Fruit fly (Drosophila melanogaster) whole organism, embryonic: ENCODE results near the gene CG9919.

ENCODE experiments used
- Aef1 ChIP-seq: fragments of 200-800 bp; sonication (Bioruptor generic); IDR thresholded peaks from 3 replicates; pipeline ENCODE4 v1.3.6; 2022; ENCODE audit warnings: missing biosample characterization, missing genetic modification characterization
- Atf-2 ChIP-seq: fragments of 200-800 bp; sonication (Bioruptor generic); optimal IDR thresholded peaks from 2 replicates; lab custom pipeline; 2016; ENCODE audit warnings: missing biosample characterization, missing genetic modification characterization
- BEAF-32 ChIP-seq: fragments of 200-800 bp; sonication (Bioruptor generic); optimal IDR thresholded peaks from 3 replicates; lab custom pipeline; 2017; ENCODE audit warnings: missing biosample characterization, missing genetic modification characterization, mild to moderate bottlenecking, moderate library complexity, missing genetic modification reagents
- BtbVII ChIP-seq: fragments of 200-800 bp; sonication (Bioruptor generic); optimal IDR thresholded peaks from 3 replicates; lab custom pipeline; 2017; ENCODE audit warnings: missing biosample characterization, mild to moderate bottlenecking, missing genetic modification characterization
- CG10209 ChIP-seq: fragments of 200-800 bp; sonication (Bioruptor generic); optimal IDR thresholded peaks from 3 replicates; lab custom pipeline; 2017; ENCODE audit warnings: missing biosample characterization, mild to moderate bottlenecking, missing genetic modification characterization, missing genetic modification reagents
- CG10321 ChIP-seq: fragments of 200-800 bp; sonication (Bioruptor generic); IDR thresholded peaks from 2 replicates; pipeline ENCODE4 v1.3.6; 2022; ENCODE audit warnings: missing biosample characterization, missing genetic modification characterization
- CG10543 ChIP-seq: fragments of 200-800 bp; sonication (Bioruptor generic); optimal IDR thresholded peaks from 3 replicates; lab custom pipeline; 2017; ENCODE audit warnings: missing biosample characterization, mild to moderate bottlenecking, missing genetic modification characterization, moderate library complexity
- CG12299 ChIP-seq: fragments of 200-800 bp; sonication (Bioruptor generic); optimal IDR thresholded peaks from 2 replicates; lab custom pipeline; 2018; ENCODE audit warnings: missing biosample characterization, mild to moderate bottlenecking, missing genetic modification characterization
- CG13287 ChIP-seq: fragments of 200-800 bp; sonication (Bioruptor generic); IDR thresholded peaks from 2 replicates; pipeline ENCODE4 v1.3.6; 2022; ENCODE audit warnings: missing biosample characterization, missing genetic modification characterization; ENCODE audit not compliant: partially characterized antibody
- CG14014 ChIP-seq: fragments of 200-800 bp; sonication (Bioruptor generic); IDR thresholded peaks from 2 replicates; pipeline ENCODE4 v1.3.6; 2022; ENCODE audit warnings: missing biosample characterization, missing genetic modification characterization
- CG16815 ChIP-seq: fragments of 200-800 bp; sonication (Bioruptor generic); optimal IDR thresholded peaks from 3 replicates; lab custom pipeline; 2017; ENCODE audit warnings: missing biosample characterization, mild to moderate bottlenecking, missing genetic modification characterization
- CG3065 ChIP-seq: fragments of 200-800 bp; sonication (Bioruptor generic); optimal IDR thresholded peaks from 2 replicates; lab custom pipeline; 2016; ENCODE audit warnings: missing biosample characterization, missing genetic modification characterization
- CG31224 ChIP-seq: fragments of 200-800 bp; sonication (Bioruptor generic); IDR thresholded peaks from 2 replicates; pipeline ENCODE4 v1.3.6; 2022; ENCODE audit warnings: missing biosample characterization, missing genetic modification characterization
- CG31388 ChIP-seq: fragments of 200-800 bp; sonication (Bioruptor generic); optimal IDR thresholded peaks from 2 replicates; lab custom pipeline; 2016; ENCODE audit warnings: missing biosample characterization, missing genetic modification characterization
- CG4820 ChIP-seq: fragments of 200-800 bp; sonication (Bioruptor generic); optimal IDR thresholded peaks from 3 replicates; lab custom pipeline; 2016; ENCODE audit warnings: missing biosample characterization, missing genetic modification characterization
- CG6175 ChIP-seq: fragments of 200-800 bp; sonication (Bioruptor generic); IDR thresholded peaks from 3 replicates; pipeline ENCODE4 v1.3.6; 2022; ENCODE audit warnings: missing biosample characterization, missing genetic modification characterization
- CG8924 ChIP-seq: fragments of 200-800 bp; optimal IDR thresholded peaks from 3 replicates; lab custom pipeline; 2019; ENCODE audit warnings: missing biosample characterization, mild to moderate bottlenecking, missing genetic modification characterization, moderate library complexity
- CG9817 ChIP-seq: fragments of 200-800 bp; sonication (Bioruptor generic); optimal IDR thresholded peaks from 2 replicates; lab custom pipeline; 2018; ENCODE audit warnings: missing biosample characterization, mild to moderate bottlenecking, missing genetic modification characterization, moderate library complexity
- CTCF ChIP-seq: fragments of 200-800 bp; sonication (Bioruptor generic); optimal IDR thresholded peaks from 2 replicates; lab custom pipeline; 2017; ENCODE audit warnings: missing biosample characterization, mild to moderate bottlenecking, missing genetic modification characterization, moderate library complexity
- Gug ChIP-seq: fragments of 200-800 bp; sonication (Bioruptor generic); IDR thresholded peaks from 4 replicates; pipeline ENCODE4 v1.3.6; 2022; ENCODE audit warnings: missing biosample characterization, missing genetic modification characterization
- HLH3B ChIP-seq: fragments of 200-800 bp; sonication (Bioruptor generic); IDR thresholded peaks from 2 replicates; pipeline ENCODE4 v1.3.6; 2022; ENCODE audit warnings: missing biosample characterization, missing genetic modification characterization
- HLH4C ChIP-seq: fragments of 200-800 bp; sonication (Bioruptor generic); IDR thresholded peaks from 3 replicates; pipeline ENCODE4 v1.3.6; 2022; ENCODE audit warnings: missing biosample characterization, missing genetic modification characterization; ENCODE audit not compliant: partially characterized antibody
- HmgZ ChIP-seq: fragments of 200-800 bp; sonication (Bioruptor generic); optimal IDR thresholded peaks from 2 replicates; lab custom pipeline; 2018; ENCODE audit warnings: missing biosample characterization, mild to moderate bottlenecking, missing genetic modification characterization
- NK7.1 ChIP-seq: fragments of 200-800 bp; sonication (Bioruptor generic); optimal IDR thresholded peaks from 3 replicates; lab custom pipeline; 2016; ENCODE audit warnings: missing biosample characterization, missing genetic modification characterization
- Nf-YB ChIP-seq: fragments of 200-800 bp; sonication (Bioruptor generic); optimal IDR thresholded peaks from 3 replicates; lab custom pipeline; 2019; ENCODE audit warnings: missing biosample characterization, mild to moderate bottlenecking, missing genetic modification characterization, moderate library complexity
- Rx ChIP-seq: fragments of 200-800 bp; sonication (Bioruptor generic); IDR thresholded peaks from 2 replicates; pipeline ENCODE4 v1.3.6; 2022; ENCODE audit warnings: missing biosample characterization, missing genetic modification characterization
- Stat92E ChIP-seq, 3 experiments: fragments of >200 bp in 2 of 3; fragments of 200-800 bp in 1 of 3; sonication (Bioruptor generic) in 1 of 3; optimal IDR thresholded peaks; 2 replicates each; lab custom pipeline; 2017 to 2019; ENCODE audit warnings: missing biosample characterization in 3 of 3, missing genetic modification characterization in 3 of 3, mild to moderate bottlenecking in 1 of 3, moderate library complexity in 1 of 3
- al ChIP-seq: fragments of 200-800 bp; sonication (Bioruptor generic); IDR thresholded peaks from 2 replicates; pipeline ENCODE4 v1.3.6; 2022; ENCODE audit warnings: missing biosample characterization, missing genetic modification characterization
- az2 ChIP-seq: fragments of 200-800 bp; sonication (Bioruptor generic); optimal IDR thresholded peaks from 3 replicates; lab custom pipeline; 2016; ENCODE audit warnings: missing biosample characterization, missing genetic modification characterization
- bsh ChIP-seq, 2 experiments: fragments of 200-800 bp; sonication (Bioruptor generic); optimal IDR thresholded peaks; 2 replicates each; lab custom pipeline; 2017 to 2018; ENCODE audit warnings: mild to moderate bottlenecking in 2 of 2, missing biosample characterization in 2 of 2, missing genetic modification characterization in 2 of 2, moderate library complexity in 1 of 2
- crol ChIP-seq: fragments of 200-800 bp; sonication (Bioruptor generic); IDR thresholded peaks from 2 replicates; pipeline ENCODE4 v1.3.6; 2022; ENCODE audit warnings: missing biosample characterization, missing genetic modification characterization
- dan ChIP-seq: fragments of 200-800 bp; sonication (Bioruptor generic); IDR thresholded peaks from 2 replicates; pipeline ENCODE4 v1.3.6; 2022; ENCODE audit warnings: missing biosample characterization, missing genetic modification characterization
- disco-r ChIP-seq: fragments of 200-800 bp; sonication (Bioruptor generic); optimal IDR thresholded peaks from 2 replicates; lab custom pipeline; 2016; ENCODE audit warnings: missing biosample characterization, missing genetic modification characterization
- ewg ChIP-seq: fragments of 200-800 bp; sonication (Bioruptor generic); optimal IDR thresholded peaks from 3 replicates; lab custom pipeline; 2017; ENCODE audit warnings: mild to moderate bottlenecking, missing biosample characterization, missing genetic modification reagents, missing genetic modification characterization
- fd102C ChIP-seq: fragments of 200-800 bp; sonication (Bioruptor generic); optimal IDR thresholded peaks from 2 replicates; lab custom pipeline; 2018; ENCODE audit warnings: missing biosample characterization, mild to moderate bottlenecking, missing genetic modification characterization, moderate library complexity
- fru ChIP-seq: fragments of >200 bp; optimal IDR thresholded peaks from 2 replicates; lab custom pipeline; 2017
- gce ChIP-seq: fragments of 200-800 bp; sonication (Bioruptor generic); IDR thresholded peaks from 3 replicates; pipeline ENCODE4 v1.3.6; 2022; ENCODE audit warnings: missing biosample characterization, missing genetic modification characterization
- gsb ChIP-seq: fragments of 200-800 bp; sonication (Bioruptor generic); IDR thresholded peaks from 2 replicates; pipeline ENCODE4 v1.3.6; 2022; ENCODE audit warnings: missing biosample characterization, missing genetic modification characterization
- jing ChIP-seq: fragments of 200-800 bp; sonication (Bioruptor generic); optimal IDR thresholded peaks from 2 replicates; lab custom pipeline; 2018; ENCODE audit warnings: missing biosample characterization, mild to moderate bottlenecking, missing genetic modification characterization
- kay ChIP-seq: fragments of 200-800 bp; sonication (Bioruptor generic); optimal IDR thresholded peaks from 2 replicates; lab custom pipeline; 2016; ENCODE audit warnings: missing biosample characterization, missing genetic modification characterization
- nerfin-2 ChIP-seq: fragments of 200-800 bp; sonication (Bioruptor generic); IDR thresholded peaks from 2 replicates; pipeline ENCODE4 v1.3.6; 2022; ENCODE audit warnings: missing biosample characterization, missing genetic modification characterization; ENCODE audit not compliant: partially characterized antibody
- p53 ChIP-seq: fragments of 200-800 bp; sonication (Bioruptor generic); optimal IDR thresholded peaks from 2 replicates; lab custom pipeline; 2016; ENCODE audit warnings: missing biosample characterization, missing genetic modification characterization
- peb ChIP-seq: fragments of 200-800 bp; sonication (Bioruptor generic); IDR thresholded peaks from 2 replicates; pipeline ENCODE4 v1.3.6; 2022; ENCODE audit warnings: missing biosample characterization, missing genetic modification characterization
- pfk ChIP-seq: fragments of 200-800 bp; sonication (Bioruptor generic); optimal IDR thresholded peaks from 2 replicates; lab custom pipeline; 2018; ENCODE audit warnings: missing biosample characterization, mild to moderate bottlenecking, missing genetic modification characterization, moderate library complexity
- repo ChIP-seq: fragments of 200-800 bp; sonication (Bioruptor generic); optimal IDR thresholded peaks from 2 replicates; lab custom pipeline; 2016; ENCODE audit warnings: missing biosample characterization, missing genetic modification characterization
- schlank ChIP-seq: fragments of 200-800 bp; sonication (Bioruptor generic); optimal IDR thresholded peaks from 2 replicates; lab custom pipeline; 2018; ENCODE audit warnings: missing biosample characterization, mild to moderate bottlenecking, missing genetic modification characterization
- stwl ChIP-seq: fragments of 200-800 bp; sonication (Bioruptor generic); optimal IDR thresholded peaks from 3 replicates; lab custom pipeline; 2018; ENCODE audit warnings: missing biosample characterization, mild to moderate bottlenecking, missing genetic modification characterization, moderate library complexity
- tio ChIP-seq: fragments of 200-800 bp; sonication (Bioruptor generic); optimal IDR thresholded peaks from 2 replicates; lab custom pipeline; 2017; ENCODE audit warnings: missing biosample characterization, missing genetic modification characterization, inconsistent platforms
- wek ChIP-seq: fragments of 200-800 bp; sonication (Bioruptor generic); optimal IDR thresholded peaks from 3 replicates; lab custom pipeline; 2018; ENCODE audit warnings: missing biosample characterization, mild to moderate bottlenecking, missing genetic modification characterization, moderate library complexity
- wor ChIP-seq: fragments of 200-800 bp; sonication (Bioruptor generic); IDR thresholded peaks from 2 replicates; pipeline ENCODE4 v1.3.6; 2022; ENCODE audit warnings: missing biosample characterization, missing genetic modification characterization

The CG9919 gene

DNA sequence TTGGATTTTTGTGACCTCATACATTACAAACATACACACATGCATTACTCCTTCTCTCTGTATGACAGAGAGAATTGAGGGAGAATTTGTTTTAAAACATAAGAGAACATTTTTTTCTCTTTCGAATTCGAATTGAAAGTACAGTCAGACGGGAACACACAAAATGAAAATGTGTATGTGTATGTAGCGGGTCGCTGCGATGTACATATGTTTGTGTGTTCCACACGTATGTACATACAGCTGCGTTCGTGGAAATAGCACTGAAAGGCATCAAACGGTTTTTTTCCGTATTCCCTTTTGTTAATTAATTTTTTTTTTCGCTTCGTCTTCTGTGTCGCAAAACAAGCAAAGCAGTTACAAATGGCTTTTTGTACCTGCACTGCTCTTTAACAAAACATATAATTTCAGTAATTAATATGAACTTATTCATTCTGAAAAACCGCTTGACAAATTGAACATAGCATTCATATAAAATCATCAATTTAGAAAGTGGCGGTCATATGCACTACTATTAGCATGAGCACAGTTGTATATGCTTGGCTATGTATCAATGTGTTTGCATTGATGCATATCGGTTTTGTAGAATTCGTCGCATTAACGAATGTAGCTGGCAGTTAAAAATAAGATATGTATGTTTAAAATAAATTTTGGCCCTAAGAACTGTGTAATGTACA lies 2.2 kb upstream of the CG9919 start (continued):
- TF ChIP-seq wek (GFP tag; lab: Kevin White, UChicago): peak; percentile 84
- peak; percentile 90 for TF ChIP-seq CG4820 (GFP tag; lab: Kevin White, UChicago)
- peak; percentile 91 for TF ChIP-seq Aef1 (GFP tag; lab: Robert Waterston, UW)
- peak; percentile 98 for TF ChIP-seq CG10543 (GFP tag; lab: Kevin White, UChicago)
- TF ChIP-seq Gug (GFP tag; lab: Robert Waterston, UW): peak; percentile 85
- peak; percentile 95 for TF ChIP-seq tio
- TF ChIP-seq fru (lab: Kevin White, UChicago): no peak
- TF ChIP-seq CG12299 (tag; lab: Kevin White, UChicago): peak; percentile 96
- TF ChIP-seq jing (GFP tag; lab: Kevin White, UChicago): peak; percentile 91
- TF ChIP-seq CG14014 (GFP tag; lab: Robert Waterston, UW): peak; percentile 89
- peak; percentile 64 for TF ChIP-seq CG10321 (GFP tag; lab: Robert Waterston, UW)
- TF ChIP-seq gsb (GFP tag; lab: Robert Waterston, UW): peak; percentile 81; the same call in 1 of the 2 replicates
- peak; percentile 92 to 97 for TF ChIP-seq bsh (GFP tag; optimal IDR thresholded peaks at IDR 0.05; lab: Kevin White, UChicago)
- peak; percentile 98 for TF ChIP-seq CG8924 (tag; lab: Kevin White, UChicago)
- TF ChIP-seq CTCF (GFP tag; lab: Kevin White, UChicago): peak; percentile 67
- peak; percentile 97 for TF ChIP-seq HmgZ
- peak; percentile 73; the same call in 1 of the 3 replicates for TF ChIP-seq gce (GFP tag; lab: Robert Waterston, UW)
- TF ChIP-seq CG6175 (GFP tag; lab: Robert Waterston, UW): peak; percentile 78; the same call in 2 of the 3 replicates
- no peak for TF ChIP-seq nerfin-2 (GFP tag; lab: Robert Waterston, UW)
- TF ChIP-seq NK7.1 (GFP tag; lab: Kevin White, UChicago): peak; percentile 94
- peak; percentile 87 for TF ChIP-seq wor (GFP tag; lab: Robert Waterston, UW)
- peak; percentile 88 for TF ChIP-seq CG31224 (GFP tag; lab: Robert Waterston, UW)
- peak; percentile 90 for TF ChIP-seq CG3065 (GFP tag; lab: Kevin White, UChicago)
- peak; percentile 88 for TF ChIP-seq HLH3B
- TF ChIP-seq BEAF-32 (GFP tag; lab: Kevin White, UChicago): peak; percentile 25
- TF ChIP-seq repo: peak; percentile 93
- TF ChIP-seq CG9817 (tag; lab: Kevin White, UChicago): peak; percentile 94
- TF ChIP-seq ewg (GFP tag; lab: Kevin White, UChicago): peak; percentile 91
- peak; percentile 85 for TF ChIP-seq Rx (GFP tag; lab: Robert Waterston, UW)
- peak; percentile 73 for TF ChIP-seq CG31388 (GFP tag; lab: Kevin White, UChicago)
- no peak for TF ChIP-seq HLH4C
- TF ChIP-seq Nf-YB (GFP tag; lab: Kevin White, UChicago): peak; percentile 86
- TF ChIP-seq disco-r (GFP tag; lab: Kevin White, UChicago): peak; percentile 93
- TF ChIP-seq BtbVII (GFP tag; lab: Kevin White, UChicago): peak; percentile 96
- no peak; the same call in 1 of the 2 replicates for TF ChIP-seq CG13287 (GFP tag; lab: Robert Waterston, UW)
- TF ChIP-seq al (GFP tag; lab: Robert Waterston, UW): peak; percentile 90
- TF ChIP-seq CG10209 (GFP tag; lab: Kevin White, UChicago): peak; percentile 97
- TF ChIP-seq peb (GFP tag; lab: Robert Waterston, UW): peak; percentile 82
- peak; percentile 94 for TF ChIP-seq Atf-2 (GFP tag; lab: Kevin White, UChicago)
- TF ChIP-seq kay: peak; percentile 90
- peak; percentile 81 for TF ChIP-seq p53 (GFP tag; lab: Kevin White, UChicago)
- peak; percentile 90 for TF ChIP-seq schlank (tag; lab: Kevin White, UChicago)
- no peak for TF ChIP-seq dan (GFP tag; lab: Robert Waterston, UW)
- TF ChIP-seq Stat92E (GFP tag; optimal IDR thresholded peaks at IDR 0.05; lab: Kevin White, UChicago): peak in 1 of 3 experiments; percentile 90
- TF ChIP-seq pfk (GFP tag; lab: Kevin White, UChicago): peak; percentile 63
- peak; percentile 49; the same call in 1 of the 2 replicates for TF ChIP-seq crol (GFP tag; lab: Robert Waterston, UW)
- TF ChIP-seq az2: peak; percentile 94
- peak; percentile 65 for TF ChIP-seq fd102C (GFP tag; lab: Kevin White, UChicago)
- TF ChIP-seq stwl (tag; lab: Kevin White, UChicago): peak; percentile 46
- peak; percentile 93 for TF ChIP-seq CG16815 (GFP tag; lab: Kevin White, UChicago)
